Worm (Caenorhabditis elegans) whole organism, L4/young adult: Measurements from ENCODE around the gene fbxb-3.

Experiments used
- dao-5 ChIP-seq: sonication (generic microtip); optimal IDR thresholded peaks from 2 replicates; lab custom pipeline; 2016; ENCODE audit warnings: missing genotype, missing genetic modification characterization, moderate library complexity, missing compliant biosample characterization
- him-1 ChIP-seq: sonication (generic microtip); optimal IDR thresholded peaks from 2 replicates; lab custom pipeline; 2016; ENCODE audit warnings: missing genotype, missing genetic modification reagents, missing genetic modification characterization, missing compliant biosample characterization

- TF ChIP-seq dao-5: no peak
- TF ChIP-seq him-1 (tag; lab: Kevin White, UChicago): no peak
These were observed 35.7 kb upstream of the fbxb-3 start, which contains the start of gene H01G02.4 for ce11 chrIV:11803044-11803443.
